Fruit fly (Drosophila melanogaster): ENCODE results near the gene Best1.

Best1 gene

dm6 chr3R:10144103-10144998 lies 25.9 kb downstream of the Best1 start, which contains the start of the genes TAF1B and Invadolysin (continued):
- TF ChIP-seq nau (GFP tag; optimal IDR thresholded peaks at IDR 0.05), result no peak
- TF ChIP-seq tgo (GFP tag; IDR thresholded peaks at IDR 0.05), result peak; percentile 43; the same call in 2 of the 3 replicates
- peak; percentile 87 for TF ChIP-seq HLH4C (GFP tag; IDR thresholded peaks at IDR 0.05; ENCODE audit: partially characterized antibody)
- TF ChIP-seq crc (GFP tag; optimal IDR thresholded peaks at IDR 0.05), result peak; percentile 27
- TF ChIP-seq run (tag; optimal IDR thresholded peaks at IDR 0.05), result peak; percentile 15
- TF ChIP-seq CG11695 (GFP tag; IDR thresholded peaks at IDR 0.05), result no peak; the same call in 2 of the 3 replicates
- peak; percentile 89 for TF ChIP-seq hb (GFP tag; IDR thresholded peaks at IDR 0.05; ENCODE audit: partially characterized antibody)
- peak; percentile 46 for TF ChIP-seq CG2678 (tag; optimal IDR thresholded peaks at IDR 0.05)
- TF ChIP-seq h (optimal IDR thresholded peaks at IDR 0.05), result no peak
- TF ChIP-seq CG8388 (GFP tag; optimal IDR thresholded peaks at IDR 0.05), result no peak
- peak; percentile 42 for TF ChIP-seq ems (GFP tag; optimal IDR thresholded peaks at IDR 0.05)
- TF ChIP-seq Opbp (GFP tag; IDR thresholded peaks at IDR 0.05; ENCODE audit: partially characterized antibody), result peak; percentile 93
- no peak for TF ChIP-seq Atf-2 (GFP tag; optimal IDR thresholded peaks at IDR 0.05)
- peak; percentile 59 for TF ChIP-seq bab2 (GFP tag; optimal IDR thresholded peaks at IDR 0.05)
- TF ChIP-seq oc (tag; optimal IDR thresholded peaks at IDR 0.05), result peak; percentile 15
- TF ChIP-seq CG14860 (GFP tag; IDR thresholded peaks at IDR 0.05; ENCODE audit: partially characterized antibody), result peak; percentile 73
- TF ChIP-seq HmgD (GFP tag; optimal IDR thresholded peaks at IDR 0.05), result peak; percentile 67
- TF ChIP-seq CG9797 (GFP tag; optimal IDR thresholded peaks at IDR 0.05), result peak; percentile 96
- peak; percentile 39 for TF ChIP-seq Ssrp (tag; optimal IDR thresholded peaks at IDR 0.05)
- TF ChIP-seq zen2 (GFP tag; IDR thresholded peaks at IDR 0.05; ENCODE audit: partially characterized antibody), result no peak; the same call in 1 of the 3 replicates
- TF ChIP-seq CG17612 (GFP tag; IDR thresholded peaks at IDR 0.05), result 0 out of 2 replicates have a peak, but pooled peaks have one; percentile 4
- TF ChIP-seq CG8765 (GFP tag; IDR thresholded peaks at IDR 0.05), result no peak
- peak; percentile 35 for TF ChIP-seq dmrt11E (tag; optimal IDR thresholded peaks at IDR 0.05)
- TF ChIP-seq dimm (GFP tag; IDR thresholded peaks at IDR 0.05), result no peak
- no peak for TF ChIP-seq pita (GFP tag; optimal IDR thresholded peaks at IDR 0.05)
- TF ChIP-seq Chrac-16 (GFP tag; optimal IDR thresholded peaks at IDR 0.05), result peak; percentile 30
- TF ChIP-seq CG10462 (GFP tag; optimal IDR thresholded peaks at IDR 0.05), result peak; percentile 18
- TF ChIP-seq NC2α (GFP tag; optimal IDR thresholded peaks at IDR 0.05), result no peak
- peak; percentile 51 for TF ChIP-seq Hr3 (GFP tag; optimal IDR thresholded peaks at IDR 0.05)
- peak; percentile 59 for TF ChIP-seq CG18262 (tag; optimal IDR thresholded peaks at IDR 0.05)
- no peak for TF ChIP-seq Spps (tag; optimal IDR thresholded peaks at IDR 0.05)
- TF ChIP-seq CG7745 (tag; optimal IDR thresholded peaks at IDR 0.05), result no peak
- peak; percentile 80 for TF ChIP-seq stwl (tag; optimal IDR thresholded peaks at IDR 0.05)
- TF ChIP-seq CG18599 (GFP tag; optimal IDR thresholded peaks at IDR 0.05), result peak; percentile 60
- peak; percentile 58 for TF ChIP-seq nerfin-1 (tag; optimal IDR thresholded peaks at IDR 0.05)
- peak; percentile 93 for TF ChIP-seq sna (GFP tag; IDR thresholded peaks at IDR 0.05; ENCODE audit: partially characterized antibody)
- TF ChIP-seq Lim3 (GFP tag; IDR thresholded peaks at IDR 0.05), result no peak
- TF ChIP-seq CG9932 (GFP tag; IDR thresholded peaks at IDR 0.05), result peak; percentile 90
- TF ChIP-seq bcd (GFP tag; optimal IDR thresholded peaks at IDR 0.05), result peak; percentile 14
- TF ChIP-seq wor (GFP tag; IDR thresholded peaks at IDR 0.05), result no peak
- peak; percentile 42 for TF ChIP-seq pum (GFP tag; optimal IDR thresholded peaks at IDR 0.05)
- no peak for TF ChIP-seq Atf3 (GFP tag; optimal IDR thresholded peaks at IDR 0.05)
- TF ChIP-seq hth (optimal IDR thresholded peaks at IDR 0.05), result no peak
- peak; percentile 64 for TF ChIP-seq corto (GFP tag; optimal IDR thresholded peaks at IDR 0.05)
- peak; percentile 63 for TF ChIP-seq Xbp1 (GFP tag; optimal IDR thresholded peaks at IDR 0.05)
- TF ChIP-seq pzg (GFP tag; optimal IDR thresholded peaks at IDR 0.05), result peak; percentile 98
- peak; percentile 69; the same call in 2 of the 3 replicates for TF ChIP-seq CG11456 (GFP tag; IDR thresholded peaks at IDR 0.05)
- TF ChIP-seq fd96Cb (tag; optimal IDR thresholded peaks at IDR 0.05), result no peak
